Fruit fly (Drosophila melanogaster) whole organism, embryonic: ENCODE results near the gene Nepl20.

Source experiments
- CG10147 ChIP-seq: fragments of 200-800 bp; sonication (Bioruptor generic); optimal IDR thresholded peaks from 2 replicates; lab custom pipeline; 2019; ENCODE audit warnings: missing biosample characterization, mild to moderate bottlenecking, missing genetic modification characterization, moderate library complexity
- CG10462 ChIP-seq: fragments of 200-800 bp; sonication (Bioruptor generic); optimal IDR thresholded peaks from 2 replicates; lab custom pipeline; 2016; ENCODE audit warnings: missing biosample characterization, missing genetic modification characterization
- CG10959 ChIP-seq: fragments of 200-800 bp; sonication (Bioruptor generic); IDR thresholded peaks from 2 replicates; pipeline ENCODE4 v1.3.6; 2022; ENCODE audit warnings: missing biosample characterization, missing genetic modification characterization
- CG11696 ChIP-seq: fragments of 200-800 bp; sonication (Bioruptor generic); IDR thresholded peaks from 2 replicates; pipeline ENCODE4 v1.3.6; 2022; ENCODE audit warnings: missing biosample characterization, missing genetic modification characterization
- CG12155 ChIP-seq: fragments of 200-800 bp; sonication (Bioruptor generic); optimal IDR thresholded peaks from 3 replicates; lab custom pipeline; 2016; ENCODE audit warnings: missing biosample characterization, missing genetic modification characterization
- CG1529 ChIP-seq: fragments of 200-800 bp; sonication (Bioruptor generic); optimal IDR thresholded peaks from 3 replicates; lab custom pipeline; 2018; ENCODE audit warnings: missing biosample characterization, missing genetic modification characterization
- CG16779 ChIP-seq: fragments of 200-800 bp; sonication (Bioruptor generic); IDR thresholded peaks from 2 replicates; pipeline ENCODE4 v1.3.6; 2022; ENCODE audit warnings: missing biosample characterization, missing genetic modification characterization
- CG18619 ChIP-seq: fragments of 200-800 bp; sonication (Bioruptor generic); optimal IDR thresholded peaks from 3 replicates; lab custom pipeline; 2017; ENCODE audit warnings: missing biosample characterization, mild to moderate bottlenecking, missing genetic modification characterization
- CG2889 ChIP-seq: fragments of 200-800 bp; sonication (Bioruptor generic); IDR thresholded peaks from 3 replicates; pipeline ENCODE4 v1.3.6; 2022; ENCODE audit warnings: missing biosample characterization, missing genetic modification characterization
- CG32532 ChIP-seq: fragments of 200-800 bp; sonication (Bioruptor generic); IDR thresholded peaks from 2 replicates; pipeline ENCODE4 v1.3.6; 2022; ENCODE audit warnings: missing biosample characterization, missing genetic modification characterization
- CG3407 ChIP-seq: fragments of 200-800 bp; sonication (Bioruptor generic); optimal IDR thresholded peaks from 2 replicates; lab custom pipeline; 2018; ENCODE audit warnings: missing biosample characterization, mild to moderate bottlenecking, missing genetic modification characterization
- CG4328 ChIP-seq: fragments of 200-800 bp; sonication (Bioruptor generic); optimal IDR thresholded peaks from 3 replicates; lab custom pipeline; 2017; ENCODE audit warnings: missing biosample characterization, missing genetic modification reagents, missing genetic modification characterization
- CG7372 ChIP-seq: fragments of 200-800 bp; sonication (Bioruptor generic); IDR thresholded peaks from 2 replicates; pipeline ENCODE4 v1.3.6; 2022; ENCODE audit warnings: missing biosample characterization, missing genetic modification characterization
- Chrac-16 ChIP-seq: fragments of 200-800 bp; sonication (Bioruptor generic); optimal IDR thresholded peaks from 3 replicates; lab custom pipeline; 2016; ENCODE audit warnings: missing biosample characterization, missing genetic modification characterization
- D19B ChIP-seq: fragments of 200-800 bp; sonication (Bioruptor generic); optimal IDR thresholded peaks from 2 replicates; lab custom pipeline; 2017; ENCODE audit warnings: missing biosample characterization, mild to moderate bottlenecking, missing genetic modification characterization
- Dad ChIP-seq: fragments of 200-800 bp; sonication (Bioruptor generic); optimal IDR thresholded peaks from 3 replicates; lab custom pipeline; 2016; ENCODE audit warnings: missing biosample characterization, missing genetic modification characterization
- Dbx ChIP-seq: fragments of 200-800 bp; sonication (Bioruptor generic); IDR thresholded peaks from 3 replicates; pipeline ENCODE4 v1.3.6; 2022; ENCODE audit warnings: missing biosample characterization, missing genetic modification characterization
- GATAe ChIP-seq: fragments of 200-800 bp; sonication (Bioruptor generic); conservative IDR thresholded peaks from 2 replicates; pipeline ENCODE4 v1.3.6; 2022; ENCODE audit warnings: missing biosample characterization, missing genetic modification characterization
- Meics ChIP-seq: fragments of 200-800 bp; sonication (Bioruptor generic); optimal IDR thresholded peaks from 2 replicates; lab custom pipeline; 2017; ENCODE audit warnings: missing biosample characterization, mild to moderate bottlenecking, missing genetic modification characterization
- Optix ChIP-seq: fragments of 200-800 bp; sonication (Bioruptor generic); IDR thresholded peaks from 3 replicates; pipeline ENCODE4 v1.3.6; 2022; ENCODE audit warnings: missing biosample characterization, missing genetic modification characterization
- Ssrp ChIP-seq: fragments of 200-800 bp; sonication (Bioruptor generic); optimal IDR thresholded peaks from 2 replicates; lab custom pipeline; 2018; ENCODE audit warnings: missing biosample characterization, mild to moderate bottlenecking, missing genetic modification characterization, moderate library complexity
- Usf ChIP-seq: fragments of 200-800 bp; sonication (Bioruptor generic); optimal IDR thresholded peaks from 2 replicates; lab custom pipeline; 2017; ENCODE audit warnings: missing genotype, missing biosample characterization, missing genetic modification characterization
- ac ChIP-seq: fragments of 200-800 bp; sonication (Bioruptor generic); optimal IDR thresholded peaks from 3 replicates; lab custom pipeline; 2017; ENCODE audit warnings: missing biosample characterization, mild to moderate bottlenecking, missing genetic modification characterization
- ap ChIP-seq: fragments of 200-800 bp; sonication (Bioruptor generic); IDR thresholded peaks from 2 replicates; pipeline ENCODE4 v1.3.6; 2022; ENCODE audit warnings: missing biosample characterization, missing genetic modification characterization
- ato ChIP-seq: fragments of 200-800 bp; sonication (Bioruptor generic); IDR thresholded peaks from 2 replicates; pipeline ENCODE4 v1.3.6; 2022; ENCODE audit warnings: missing biosample characterization, missing genetic modification characterization; ENCODE audit not compliant: partially characterized antibody
- caup ChIP-seq: fragments of 200-800 bp; sonication (Bioruptor generic); optimal IDR thresholded peaks from 3 replicates; lab custom pipeline; 2017; ENCODE audit warnings: missing biosample characterization, mild to moderate bottlenecking, missing genetic modification characterization, moderate library complexity; ENCODE audit not compliant: severe bottlenecking
- cg ChIP-seq: fragments of 200-800 bp; sonication (Bioruptor generic); optimal IDR thresholded peaks from 3 replicates; lab custom pipeline; 2019; ENCODE audit warnings: missing biosample characterization, mild to moderate bottlenecking, missing genetic modification characterization, moderate library complexity
- chif ChIP-seq, 2 experiments: fragments of 200-800 bp; sonication (Bioruptor generic); optimal IDR thresholded peaks; 3 replicates each; lab custom pipeline; 2016; ENCODE audit warnings: missing biosample characterization in 2 of 2, missing genetic modification characterization in 2 of 2
- crp ChIP-seq, 2 experiments: fragments of 200-800 bp; sonication (Bioruptor generic); optimal IDR thresholded peaks; 2 replicates in 1 of 2; 3 replicates in 1 of 2; lab custom pipeline; 2017; ENCODE audit warnings: missing biosample characterization in 2 of 2, missing genetic modification characterization in 2 of 2, mild to moderate bottlenecking in 1 of 2, moderate library complexity in 1 of 2
- cwo ChIP-seq: fragments of 200-800 bp; sonication (Bioruptor generic); optimal IDR thresholded peaks from 3 replicates; lab custom pipeline; 2017; ENCODE audit warnings: missing biosample characterization, missing genetic modification characterization, mild to moderate bottlenecking, moderate library complexity, missing genetic modification reagents
- dan ChIP-seq: fragments of 200-800 bp; sonication (Bioruptor generic); IDR thresholded peaks from 2 replicates; pipeline ENCODE4 v1.3.6; 2022; ENCODE audit warnings: missing biosample characterization, missing genetic modification characterization
- eve ChIP-seq, 2 experiments: fragments of >200 bp; optimal IDR thresholded peaks; 2 replicates each; lab custom pipeline; 2017; ENCODE audit warnings: missing biosample characterization in 2 of 2, missing genetic modification characterization in 2 of 2
- exex ChIP-seq: fragments of 200-800 bp; sonication (Bioruptor generic); optimal IDR thresholded peaks from 4 replicates; lab custom pipeline; 2018; ENCODE audit warnings: missing biosample characterization, mild to moderate bottlenecking, missing genetic modification characterization, moderate library complexity
- hb ChIP-seq: fragments of 200-800 bp; sonication (Bioruptor generic); IDR thresholded peaks from 3 replicates; pipeline ENCODE4 v1.3.6; 2022; ENCODE audit warnings: missing biosample characterization, missing genetic modification characterization; ENCODE audit not compliant: partially characterized antibody
- her ChIP-seq: fragments of 200-800 bp; sonication (Bioruptor generic); optimal IDR thresholded peaks from 2 replicates; lab custom pipeline; 2016; ENCODE audit warnings: missing biosample characterization, missing genetic modification characterization
- jing ChIP-seq: fragments of 200-800 bp; sonication (Bioruptor generic); optimal IDR thresholded peaks from 2 replicates; lab custom pipeline; 2018; ENCODE audit warnings: missing biosample characterization, mild to moderate bottlenecking, missing genetic modification characterization
- klu ChIP-seq: fragments of 200-800 bp; sonication (Bioruptor generic); IDR thresholded peaks from 2 replicates; pipeline ENCODE4 v1.3.6; 2022; ENCODE audit warnings: missing biosample characterization, missing genetic modification characterization
- lola ChIP-seq, 3 experiments: fragments of >200 bp in 2 of 3; fragments of 200-800 bp in 1 of 3; sonication (Bioruptor generic) in 1 of 3; optimal IDR thresholded peaks; 2 replicates each; lab custom pipeline; 2017 to 2019; ENCODE audit warnings: missing biosample characterization in 3 of 3, missing genetic modification characterization in 3 of 3, mild to moderate bottlenecking in 1 of 3, moderate library complexity in 1 of 3
- maf-S ChIP-seq: fragments of 200-800 bp; sonication (Bioruptor generic); optimal IDR thresholded peaks from 2 replicates; lab custom pipeline; 2016; ENCODE audit warnings: missing biosample characterization, missing genetic modification characterization
- mld ChIP-seq: fragments of 200-800 bp; sonication (Bioruptor generic); IDR thresholded peaks from 3 replicates; pipeline ENCODE4 v1.3.6; 2022; ENCODE audit warnings: missing biosample characterization, missing genetic modification characterization; ENCODE audit not compliant: partially characterized antibody
- nom ChIP-seq: fragments of 200-800 bp; sonication (Bioruptor generic); optimal IDR thresholded peaks from 2 replicates; lab custom pipeline; 2017; ENCODE audit warnings: missing biosample characterization, missing genetic modification characterization, mild to moderate bottlenecking, moderate library complexity, missing genetic modification reagents
- phol ChIP-seq: fragments of 200-800 bp; sonication (Bioruptor generic); optimal IDR thresholded peaks from 3 replicates; lab custom pipeline; 2018; ENCODE audit warnings: missing biosample characterization, mild to moderate bottlenecking, missing genetic modification characterization, moderate library complexity
- sima ChIP-seq: fragments of 200-800 bp; sonication (Bioruptor generic); optimal IDR thresholded peaks from 2 replicates; lab custom pipeline; 2016; ENCODE audit warnings: missing biosample characterization, missing genetic modification characterization
- sqz ChIP-seq: fragments of 200-800 bp; sonication (Bioruptor generic); optimal IDR thresholded peaks from 3 replicates; lab custom pipeline; 2018; ENCODE audit warnings: missing biosample characterization, mild to moderate bottlenecking, missing genetic modification characterization
- ssp ChIP-seq: fragments of 200-800 bp; sonication (Bioruptor generic); IDR thresholded peaks from 2 replicates; pipeline ENCODE4 v1.3.6; 2022; ENCODE audit warnings: missing biosample characterization, missing genetic modification characterization
- tap ChIP-seq: fragments of 200-800 bp; optimal IDR thresholded peaks from 3 replicates; lab custom pipeline; 2019; ENCODE audit warnings: missing biosample characterization, mild to moderate bottlenecking, missing genetic modification characterization, moderate library complexity
- tgo ChIP-seq: fragments of 200-800 bp; sonication (Bioruptor generic); IDR thresholded peaks from 3 replicates; pipeline ENCODE4 v1.3.6; 2022; ENCODE audit warnings: missing biosample characterization, missing genetic modification characterization
- tio ChIP-seq: fragments of 200-800 bp; sonication (Bioruptor generic); optimal IDR thresholded peaks from 2 replicates; lab custom pipeline; 2017; ENCODE audit warnings: missing biosample characterization, missing genetic modification characterization, inconsistent platforms
- vnd ChIP-seq: fragments of 200-800 bp; sonication (Bioruptor generic); IDR thresholded peaks from 3 replicates; pipeline ENCODE4 v1.3.6; 2022; ENCODE audit warnings: missing biosample characterization, missing genetic modification characterization; ENCODE audit not compliant: partially characterized antibody

Nepl20 gene

dm6 chr3R:28857287-28858024, 23.1 kb upstream of the Nepl20 start (continued):
- TF ChIP-seq CG10147 (GFP tag; lab: Kevin White, UChicago) (no peak), exex (tag; lab: Kevin White, UChicago) (no peak), Meics (GFP tag; lab: Kevin White, UChicago) (no peak), caup (GFP tag; lab: Kevin White, UChicago) (peak; percentile 14), CG18619 (GFP tag; lab: Kevin White, UChicago) (peak; percentile 11), Chrac-16 (GFP tag; lab: Kevin White, UChicago) (peak; percentile 6), maf-S (no peak), CG16779 (GFP tag; lab: Robert Waterston, UW) (no peak), mld (GFP tag; lab: Robert Waterston, UW) (no peak), vnd (GFP tag; lab: Robert Waterston, UW) (no peak), ato (GFP tag; lab: Robert Waterston, UW) (no peak), CG10462 (GFP tag; lab: Kevin White, UChicago) (no peak), eve (GFP tag; optimal IDR thresholded peaks at IDR 0.05; lab: Kevin White, UChicago) (no peak), Dbx (GFP tag; lab: Robert Waterston, UW) (no peak), CG7372 (GFP tag; lab: Robert Waterston, UW) (0 out of 2 replicates have a peak, but pooled peaks have one; percentile 20), phol (tag; lab: Kevin White, UChicago) (peak; percentile 56), chif (GFP tag; optimal IDR thresholded peaks at IDR 0.05; lab: Kevin White, UChicago) (peak; percentile 18 to 63), CG2889 (no peak), tgo (peak; percentile 33; the same call in 1 of the 3 replicates), nom (GFP tag; lab: Kevin White, UChicago) (no peak), Ssrp (tag; lab: Kevin White, UChicago) (peak; percentile 42), GATAe (GFP tag; lab: Robert Waterston, UW) (0 out of 2 replicates have a peak, but pooled peaks have one; percentile 15), klu (GFP tag; lab: Robert Waterston, UW) (no peak), tap (tag; lab: Kevin White, UChicago) (peak; percentile 34), CG12155 (GFP tag; lab: Kevin White, UChicago) (no peak), jing (GFP tag; lab: Kevin White, UChicago) (no peak), lola (GFP tag; optimal IDR thresholded peaks at IDR 0.05; lab: Kevin White, UChicago) (peak in 1 of 3 experiments; percentile 40), Dad (GFP tag; lab: Kevin White, UChicago) (peak; percentile 17), CG10959 (GFP tag; lab: Robert Waterston, UW) (0 out of 2 replicates have a peak, but pooled peaks have one; percentile 27), CG11696 (no peak; the same call in 1 of the 2 replicates), hb (GFP tag; lab: Robert Waterston, UW) (no peak), dan (GFP tag; lab: Robert Waterston, UW) (no peak), crp (GFP tag; optimal IDR thresholded peaks at IDR 0.05; lab: Kevin White, UChicago) (no peak), CG3407 (peak; percentile 15), Optix (GFP tag; lab: Robert Waterston, UW) (no peak), D19B (GFP tag; lab: Kevin White, UChicago) (no peak), cg (GFP tag; lab: Kevin White, UChicago) (no peak), ssp (GFP tag; lab: Robert Waterston, UW) (no peak), CG32532 (GFP tag; lab: Robert Waterston, UW) (no peak), CG4328 (GFP tag; lab: Kevin White, UChicago) (no peak), sima (GFP tag; lab: Kevin White, UChicago) (no peak), sqz (GFP tag; lab: Kevin White, UChicago) (no peak), cwo (GFP tag; lab: Kevin White, UChicago) (no peak), ap (GFP tag; lab: Robert Waterston, UW) (no peak), tio (GFP tag; lab: Kevin White, UChicago) (no peak), Usf (no peak), her (GFP tag; lab: Kevin White, UChicago) (peak; percentile 4), ac (GFP tag; lab: Kevin White, UChicago) (no peak), CG1529 (peak; percentile 62)
